Worm (Caenorhabditis elegans) whole organism, midembryonic: ENCODE results near the gene cyp-35A1.

Source experiments
- T22C8.4 ChIP-seq: fragments of 200-800 bp; sonication (Bioruptor generic); IDR thresholded peaks from 2 replicates; pipeline ENCODE4 v1.3.6; 2022; ENCODE audit warnings: missing genetic modification characterization, missing compliant biosample characterization
- cog-1 ChIP-seq: sonication (generic microtip); optimal IDR thresholded peaks from 2 replicates; lab custom pipeline; 2016; ENCODE audit warnings: missing genetic modification characterization, missing compliant biosample characterization
- flt-1 ChIP-seq: fragments of 200-800 bp; sonication (Bioruptor generic); IDR thresholded peaks from 2 replicates; pipeline ENCODE4 v1.3.6; 2022; ENCODE audit warnings: missing genetic modification characterization, missing compliant biosample characterization
- klf-2 ChIP-seq: fragments of 200-800 bp; sonication (Bioruptor generic); conservative IDR thresholded peaks from 2 replicates; pipeline ENCODE4 v1.3.6; 2022; ENCODE audit warnings: missing genetic modification reagents, missing genetic modification characterization, missing compliant biosample characterization
- med-1 ChIP-seq: sonication (generic microtip); optimal IDR thresholded peaks from 2 replicates; lab custom pipeline; 2017; ENCODE audit warnings: missing genetic modification characterization, mild to moderate bottlenecking, missing compliant biosample characterization, antibody characterized with exemption, missing genetic modification reagents; ENCODE audit not compliant: insufficient read depth
- ref-1 ChIP-seq: fragments of 200-800 bp; sonication (Bioruptor generic); conservative IDR thresholded peaks from 2 replicates; pipeline ENCODE4 v1.3.6; 2022; ENCODE audit warnings: missing genetic modification reagents, missing genetic modification characterization, missing compliant biosample characterization
- tab-1 ChIP-seq: fragments of 200-800 bp; sonication (Bioruptor generic); IDR thresholded peaks from 2 replicates; pipeline ENCODE4 v1.3.6; 2022; ENCODE audit warnings: missing genetic modification characterization, missing compliant biosample characterization
- ztf-23 ChIP-seq: fragments of 200-800 bp; sonication (Bioruptor generic); IDR thresholded peaks from 2 replicates; pipeline ENCODE4 v1.3.6; 2022; ENCODE audit warnings: missing genetic modification reagents, missing genetic modification characterization, missing compliant biosample characterization
- ztf-29 ChIP-seq: fragments of 200-800 bp; sonication (Bioruptor generic); IDR thresholded peaks from 2 replicates; pipeline ENCODE4 v1.3.6; 2022; ENCODE audit warnings: missing genetic modification reagents, missing genetic modification characterization, missing compliant biosample characterization

The cyp-35A1 gene

DNA sequence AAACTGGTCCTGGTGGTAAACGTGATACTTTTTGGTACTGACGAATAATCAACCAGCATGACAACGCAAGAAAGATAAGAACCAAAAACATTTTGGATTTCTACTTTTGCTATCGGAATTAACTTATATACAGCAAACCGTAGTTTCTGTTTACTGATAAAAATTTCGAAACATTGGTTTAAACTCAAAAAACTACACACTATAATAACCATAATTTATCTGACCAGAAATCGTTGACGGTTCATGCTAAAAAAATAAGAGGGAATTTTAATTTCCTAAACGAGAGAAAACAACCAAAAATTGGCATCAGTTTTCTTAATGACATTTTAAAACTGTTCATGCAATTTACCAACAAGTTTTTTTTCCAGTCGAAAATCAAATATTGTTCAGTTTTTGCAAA is at the start of gene cyp-35A1:
Gene cyp-35A1 (minus strand): TSS at position 101 of the 400 bp plus-strand sequence.
- TF ChIP-seq klf-2 (no peak), ref-1 (GFP tag; lab: Robert Waterston, UW) (no peak), T22C8.4 (no peak), ztf-29 (GFP tag; lab: Robert Waterston, UW) (no peak), ztf-23 (GFP tag; lab: Robert Waterston, UW) (no peak), flt-1 (no peak), tab-1 (GFP tag; lab: Robert Waterston, UW) (no peak), cog-1 (no peak), med-1 (GFP tag; lab: Kevin White, UChicago) (no peak)

DNA sequence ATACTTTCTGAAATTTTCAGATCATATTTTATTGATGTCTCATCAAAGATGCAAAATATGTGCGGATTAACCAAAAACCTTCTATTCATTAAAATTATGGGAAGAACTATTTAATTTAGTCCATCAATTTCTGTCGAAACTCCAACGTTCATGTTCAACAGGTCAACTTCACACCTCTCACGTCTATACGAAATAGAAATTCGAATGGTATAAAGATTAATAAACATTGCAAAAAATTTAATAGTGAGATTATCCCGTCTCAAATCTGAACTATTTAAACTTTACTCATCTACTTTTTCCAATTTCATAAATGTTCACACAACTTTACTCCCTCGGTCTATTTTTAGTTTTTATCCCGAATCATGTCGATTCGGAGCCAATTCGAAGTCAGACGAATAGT is 48.0 kb upstream of the cyp-35A1 start, which contains the start of gene R13D7.2:
Gene R13D7.2 (plus strand): TSS at position 301 of the 400 bp plus-strand sequence.
- TF ChIP-seq flt-1: no peak
- TF ChIP-seq klf-2: no peak
- TF ChIP-seq ref-1 (GFP tag; lab: Robert Waterston, UW): no peak
- TF ChIP-seq ztf-23 (GFP tag; lab: Robert Waterston, UW): no peak
- no peak for TF ChIP-seq ztf-29 (GFP tag; lab: Robert Waterston, UW)
- TF ChIP-seq med-1 (GFP tag; lab: Kevin White, UChicago): no peak
- TF ChIP-seq cog-1: no peak
- TF ChIP-seq tab-1 (GFP tag; lab: Robert Waterston, UW): no peak
- no peak for TF ChIP-seq T22C8.4

ce11 chrV:7408520-7408919 is 46.9 kb upstream of the cyp-35A1 start, which contains the start of gene srt-6:
Gene srt-6, minus strand, starts transcription at chrV:7408814.
- TF ChIP-seq med-1 (GFP tag; lab: Kevin White, UChicago) (no peak), klf-2 (no peak), cog-1 (no peak), tab-1 (GFP tag; lab: Robert Waterston, UW) (no peak), ztf-29 (GFP tag; lab: Robert Waterston, UW) (no peak), ref-1 (GFP tag; lab: Robert Waterston, UW) (no peak), flt-1 (no peak), T22C8.4 (no peak), ztf-23 (GFP tag; lab: Robert Waterston, UW) (no peak)

ce11 chrV:7403501-7403900 is 41.9 kb upstream of the cyp-35A1 start:
- TF ChIP-seq ref-1 (GFP tag; lab: Robert Waterston, UW) (no peak), T22C8.4 (no peak), ztf-23 (GFP tag; lab: Robert Waterston, UW) (no peak), med-1 (GFP tag; lab: Kevin White, UChicago) (no peak), tab-1 (GFP tag; lab: Robert Waterston, UW) (no peak), klf-2 (no peak), cog-1 (no peak), ztf-29 (GFP tag; lab: Robert Waterston, UW) (no peak), flt-1 (no peak)

DNA sequence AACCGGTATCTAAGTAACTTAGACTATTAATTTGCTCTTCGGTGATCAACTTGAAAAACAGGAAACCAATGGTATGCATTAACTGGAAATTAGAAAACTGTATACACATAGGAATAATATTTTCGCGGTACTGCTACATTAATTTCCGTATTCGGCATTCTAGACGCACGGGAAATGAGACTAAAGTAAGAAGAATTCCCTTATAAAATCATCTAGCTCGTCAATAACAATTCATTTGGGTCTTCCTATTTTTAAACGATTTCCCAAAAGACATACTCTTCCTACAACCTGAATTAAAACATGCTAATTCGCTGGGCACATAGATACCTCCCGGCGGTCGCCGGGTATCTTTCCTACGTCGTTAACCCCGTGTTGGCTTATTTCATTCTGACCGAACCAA is 40.8 kb upstream of the cyp-35A1 start, which contains the start of gene srj-13:
Gene srj-13 (plus strand): TSS at position 301 of the 400 bp plus-strand sequence.
- no peak for TF ChIP-seq med-1 (GFP tag; lab: Kevin White, UChicago)
- TF ChIP-seq cog-1: no peak
- TF ChIP-seq ref-1 (GFP tag; lab: Robert Waterston, UW): no peak

- TF ChIP-seq cog-1 (no peak), klf-2 (no peak), ztf-23 (GFP tag; lab: Robert Waterston, UW) (no peak), T22C8.4 (no peak), ref-1 (GFP tag; lab: Robert Waterston, UW) (no peak), flt-1 (no peak), ztf-29 (GFP tag; lab: Robert Waterston, UW) (no peak), med-1 (GFP tag; lab: Kevin White, UChicago) (no peak), tab-1 (GFP tag; lab: Robert Waterston, UW) (no peak)
These were observed 39.0 kb upstream of the cyp-35A1 start, which contains the start of gene srx-60 for ce11 chrV:7400588-7400987. Gene srx-60, plus strand, starts transcription at chrV:7400888.

ce11 chrV:7400095-7400494 is 38.5 kb upstream of the cyp-35A1 start, which contains the start of gene cnc-9:
Gene cnc-9, minus strand, starts transcription at chrV:7400195.
- no peak for TF ChIP-seq med-1 (GFP tag; lab: Kevin White, UChicago)
- no peak for TF ChIP-seq T22C8.4
- no peak for TF ChIP-seq cog-1
- TF ChIP-seq ref-1 (GFP tag; lab: Robert Waterston, UW): no peak
- no peak for TF ChIP-seq flt-1
- no peak for TF ChIP-seq klf-2
- no peak for TF ChIP-seq ztf-23 (GFP tag; lab: Robert Waterston, UW)
- no peak for TF ChIP-seq tab-1 (GFP tag; lab: Robert Waterston, UW)
- TF ChIP-seq ztf-29 (GFP tag; lab: Robert Waterston, UW): no peak

- TF ChIP-seq T22C8.4: no peak
- TF ChIP-seq ztf-23 (GFP tag; lab: Robert Waterston, UW): no peak
- no peak for TF ChIP-seq klf-2
- no peak for TF ChIP-seq tab-1 (GFP tag; lab: Robert Waterston, UW)
- no peak for TF ChIP-seq flt-1
- TF ChIP-seq ref-1 (GFP tag; lab: Robert Waterston, UW): no peak
- TF ChIP-seq cog-1: no peak
- TF ChIP-seq ztf-29 (GFP tag; lab: Robert Waterston, UW): no peak
- TF ChIP-seq med-1 (GFP tag; lab: Kevin White, UChicago): no peak
These were observed 37.6 kb upstream of the cyp-35A1 start, which contains the start of gene gst-41 for ce11 chrV:7399202-7399601. Gene gst-41, minus strand, starts transcription at chrV:7399302.

DNA sequence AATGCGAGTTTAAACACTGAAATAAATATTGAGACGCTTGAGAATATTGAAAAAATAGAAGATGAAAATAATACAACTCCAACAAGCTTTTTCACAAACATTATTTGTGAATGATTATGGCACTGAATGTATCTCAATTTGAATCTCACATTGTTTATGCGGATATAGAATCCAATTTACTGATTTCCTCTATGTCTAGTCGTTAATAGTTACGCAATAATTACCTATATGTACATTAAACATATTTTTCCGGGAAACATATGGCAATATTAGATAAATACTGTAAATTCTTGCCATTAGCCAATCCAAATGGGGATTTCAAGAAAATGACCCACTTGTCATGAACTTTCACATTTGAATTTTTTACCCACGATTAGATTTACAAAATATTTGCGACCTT is 33.8 kb upstream of the cyp-35A1 start, which contains the start of gene srx-9:
Gene srx-9 (minus strand): TSS at position 101 of the 400 bp plus-strand sequence.
- TF ChIP-seq klf-2 (no peak), flt-1 (no peak), med-1 (GFP tag; lab: Kevin White, UChicago) (no peak), cog-1 (no peak), tab-1 (GFP tag; lab: Robert Waterston, UW) (no peak), ztf-29 (GFP tag; lab: Robert Waterston, UW) (no peak), ref-1 (GFP tag; lab: Robert Waterston, UW) (no peak), ztf-23 (GFP tag; lab: Robert Waterston, UW) (no peak), T22C8.4 (no peak)

DNA sequence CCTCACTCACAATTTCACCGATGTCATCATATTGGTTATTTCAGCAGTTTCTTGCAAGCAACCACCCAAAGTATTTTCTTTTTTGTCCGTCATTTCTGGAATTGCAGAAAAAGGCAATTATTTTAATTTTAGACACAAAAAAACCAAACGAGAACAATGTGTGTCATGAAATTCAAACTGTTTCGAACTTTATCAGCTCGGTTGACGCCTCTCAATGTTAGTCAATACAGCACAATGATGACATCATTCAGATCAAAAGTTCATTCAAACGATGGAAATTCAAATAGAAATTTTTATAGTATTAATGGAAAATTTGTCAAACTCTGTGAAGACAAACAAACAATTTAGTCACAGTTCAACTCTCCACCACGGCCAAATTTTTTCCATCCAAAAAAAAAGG is 30.4 kb upstream of the cyp-35A1 start, which contains the start of gene fbxa-105:
Gene fbxa-105 (minus strand): TSS at position 97 of the 400 bp plus-strand sequence.
- TF ChIP-seq flt-1 (no peak), med-1 (GFP tag; lab: Kevin White, UChicago) (no peak), tab-1 (GFP tag; lab: Robert Waterston, UW) (no peak), ref-1 (GFP tag; lab: Robert Waterston, UW) (no peak), klf-2 (no peak), cog-1 (no peak), ztf-23 (GFP tag; lab: Robert Waterston, UW) (no peak)
